Fruit fly (Drosophila melanogaster): ENCODE data around the gene ImpE2.

Gene ImpE2

dm6 chr3L:3543525-3543971, 31.1 kb upstream of the ImpE2 start (continued):
- TF ChIP-seq MBD-R2 (GFP tag; IDR thresholded peaks at IDR 0.05) (no peak; the same call in 1 of the 2 replicates), Blimp-1 (GFP tag; optimal IDR thresholded peaks at IDR 0.05) (peak; percentile 47), Poxn (GFP tag; IDR thresholded peaks at IDR 0.05) (no peak), Awh (GFP tag; IDR thresholded peaks at IDR 0.05) (no peak; the same call in 1 of the 2 replicates), CG3163 (GFP tag; optimal IDR thresholded peaks at IDR 0.05) (peak; percentile 73), pan (optimal IDR thresholded peaks at IDR 0.05) (no peak), pan (GFP tag; optimal IDR thresholded peaks at IDR 0.05 in 1 of 2, IDR thresholded peaks at IDR 0.05 in 1 of 2) (no peak), pho (GFP tag; optimal IDR thresholded peaks at IDR 0.05) (no peak), cato (GFP tag; optimal IDR thresholded peaks at IDR 0.05; ENCODE audit: borderline replicate concordance) (no peak), CG8765 (GFP tag; IDR thresholded peaks at IDR 0.05) (no peak), Spps (tag; optimal IDR thresholded peaks at IDR 0.05) (peak; percentile 35), Usf (GFP tag; optimal IDR thresholded peaks at IDR 0.05) (no peak), CG4707 (GFP tag; optimal IDR thresholded peaks at IDR 0.05) (no peak), CG1832 (GFP tag; optimal IDR thresholded peaks at IDR 0.05) (peak; percentile 84), rib (GFP tag; IDR thresholded peaks at IDR 0.05) (no peak; the same call in 1 of the 2 replicates), Bdp1 (GFP tag; optimal IDR thresholded peaks at IDR 0.05) (no peak), CG12942 (GFP tag; optimal IDR thresholded peaks at IDR 0.05) (no peak), gt (GFP tag; IDR thresholded peaks at IDR 0.05) (no peak), CG1024 (GFP tag; IDR thresholded peaks at IDR 0.05) (no peak), Atf6 (GFP tag; IDR thresholded peaks at IDR 0.05) (peak; percentile 61), CG34376 (GFP tag; optimal IDR thresholded peaks at IDR 0.05) (no peak), CG2875 (GFP tag; optimal IDR thresholded peaks at IDR 0.05) (peak; percentile 57), CG3726 (GFP tag; IDR thresholded peaks at IDR 0.05) (0 out of 3 replicates have a peak, but pooled peaks have one; percentile 5), nau (GFP tag; optimal IDR thresholded peaks at IDR 0.05) (peak; percentile 53), Mad (GFP tag; optimal IDR thresholded peaks at IDR 0.05) (no peak), Dad (GFP tag; optimal IDR thresholded peaks at IDR 0.05) (no peak), Mes4 (GFP tag; optimal IDR thresholded peaks at IDR 0.05) (no peak), CG30403 (GFP tag; optimal IDR thresholded peaks at IDR 0.05) (no peak), CG16815 (GFP tag; optimal IDR thresholded peaks at IDR 0.05) (no peak), Antp (GFP tag; optimal IDR thresholded peaks at IDR 0.05) (no peak), CG12104 (GFP tag; optimal IDR thresholded peaks at IDR 0.05) (peak; percentile 39), CG1602 (GFP tag; optimal IDR thresholded peaks at IDR 0.05) (no peak), ato (GFP tag; IDR thresholded peaks at IDR 0.05; ENCODE audit: partially characterized antibody) (peak; percentile 30; the same call in 1 of the 2 replicates), so (GFP tag; IDR thresholded peaks at IDR 0.05) (peak; percentile 46; the same call in 1 of the 3 replicates), CG10979 (tag; optimal IDR thresholded peaks at IDR 0.05) (peak; percentile 29), Gug (GFP tag; IDR thresholded peaks at IDR 0.05) (no peak), Ptx1 (GFP tag; IDR thresholded peaks at IDR 0.05) (no peak), Eip74EF (GFP tag; optimal IDR thresholded peaks at IDR 0.05) (no peak), CG18262 (tag; optimal IDR thresholded peaks at IDR 0.05) (peak; percentile 37), Max (GFP tag; optimal IDR thresholded peaks at IDR 0.05) (no peak), sens-2 (GFP tag; IDR thresholded peaks at IDR 0.05) (no peak), mirr (GFP tag; optimal IDR thresholded peaks at IDR 0.05) (peak; percentile 21), trh (GFP tag; optimal IDR thresholded peaks at IDR 0.05) (no peak), psq (GFP tag; optimal IDR thresholded peaks at IDR 0.05) (no peak), CG2678 (tag; optimal IDR thresholded peaks at IDR 0.05) (peak; percentile 49), ac (GFP tag; optimal IDR thresholded peaks at IDR 0.05) (peak; percentile 10), CG12659 (GFP tag; optimal IDR thresholded peaks at IDR 0.05) (no peak), Mrtf (GFP tag; IDR thresholded peaks at IDR 0.05) (no peak), Hr3 (GFP tag; optimal IDR thresholded peaks at IDR 0.05) (no peak), CG15011 (GFP tag; optimal IDR thresholded peaks at IDR 0.05) (peak; percentile 58), CG10366 (GFP tag; IDR thresholded peaks at IDR 0.05) (no peak), CG7928 (GFP tag; optimal IDR thresholded peaks at IDR 0.05) (peak; percentile 25)

Measured in whole organism, embryonic.